Worm (Caenorhabditis elegans): ENCODE measurements around the gene acl-4.

The acl-4 gene

ce11 chrX:2070418-2070996, at the start of gene acl-4:
TSS of gene acl-4 (minus strand) at chrX:2070444.
- no peak for TF ChIP-seq unc-62 (GFP tag; optimal IDR thresholded peaks at IDR 0.05)

- no peak for TF ChIP-seq unc-62 (GFP tag; optimal IDR thresholded peaks at IDR 0.05)
Observed at ce11 chrX:2118162-2118561, 47.9 kb upstream of the acl-4 start, which contains the start of gene swip-10. TSS of gene swip-10 (minus strand) at chrX:2118262.

ce11 chrX:2116304-2116867, 46.1 kb upstream of the acl-4 start:
- TF ChIP-seq unc-62 (GFP tag; optimal IDR thresholded peaks at IDR 0.05) = no peak

- no peak for TF ChIP-seq unc-62 (GFP tag; optimal IDR thresholded peaks at IDR 0.05)
Observed at ce11 chrX:2114171-2114570, 43.9 kb upstream of the acl-4 start.

- TF ChIP-seq unc-62 (GFP tag; optimal IDR thresholded peaks at IDR 0.05) = no peak
Observed at ce11 chrX:2113004-2113403, 42.8 kb upstream of the acl-4 start, which contains the start of gene bus-5. TSS of gene bus-5 (minus strand) at chrX:2113104.

DNA sequence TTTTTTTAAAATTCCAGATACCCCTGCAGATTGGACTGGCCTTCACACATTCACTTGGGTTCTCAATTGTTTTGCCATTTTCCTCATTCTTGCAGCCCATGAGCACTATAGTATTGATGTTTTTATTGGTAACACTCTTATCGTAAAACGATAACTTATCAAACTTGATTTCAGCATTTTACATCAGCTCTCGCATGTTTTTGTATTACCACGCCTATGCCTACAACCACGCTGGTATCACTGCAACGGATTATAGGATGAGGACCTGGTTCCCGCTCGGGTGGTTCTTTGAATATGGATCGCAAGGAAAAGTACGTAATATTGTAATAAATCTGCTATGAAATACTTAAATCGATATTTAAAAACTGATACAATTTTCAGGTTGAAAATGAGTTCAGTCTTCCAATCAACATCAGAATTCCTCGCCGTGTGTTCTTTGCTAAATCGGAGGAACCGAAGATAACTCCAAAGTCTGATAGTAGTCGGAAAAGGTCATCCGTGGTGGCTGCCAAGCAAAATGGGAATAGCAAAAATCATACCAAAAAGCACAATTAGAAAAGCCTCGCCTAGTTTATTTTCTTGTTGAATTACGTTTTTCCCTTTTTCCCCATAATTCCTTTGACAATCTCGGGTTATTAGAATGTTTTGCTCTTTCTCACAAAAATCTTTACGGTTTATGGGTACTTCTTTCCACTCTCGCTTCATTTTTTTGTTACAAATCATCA, 40.5 kb upstream of the acl-4 start:
- no peak for TF ChIP-seq unc-62 (GFP tag; optimal IDR thresholded peaks at IDR 0.05)

- TF ChIP-seq unc-62 (GFP tag; optimal IDR thresholded peaks at IDR 0.05) = no peak
Observed at ce11 chrX:2108682-2109081, 38.4 kb upstream of the acl-4 start, which contains the start of gene F53B1.2. TSS of gene F53B1.2 (plus strand) at chrX:2108982.

DNA sequence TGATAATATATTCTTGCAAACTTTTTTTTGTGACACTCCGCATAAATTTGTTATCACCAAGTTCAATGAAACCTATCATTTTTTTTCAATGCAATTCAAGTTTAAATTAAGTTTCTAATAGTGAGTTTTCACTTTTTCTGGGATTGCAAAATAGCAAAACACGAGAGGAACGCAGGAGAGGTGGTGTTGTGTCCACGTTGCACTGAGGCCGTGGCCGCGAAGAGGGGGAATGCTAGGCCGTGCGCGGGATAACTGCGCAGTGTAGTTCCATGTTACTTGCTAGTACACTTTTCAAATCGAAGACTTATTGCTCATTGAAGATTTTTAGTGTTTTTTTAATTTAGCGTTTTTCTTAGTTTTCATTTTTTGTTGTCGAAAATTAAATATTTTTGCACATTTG, 37.9 kb upstream of the acl-4 start:
- no peak for TF ChIP-seq unc-62 (GFP tag; optimal IDR thresholded peaks at IDR 0.05)

- TF ChIP-seq unc-62 (GFP tag; optimal IDR thresholded peaks at IDR 0.05) = no peak
Observed at ce11 chrX:2107414-2107813, 37.2 kb upstream of the acl-4 start.

DNA sequence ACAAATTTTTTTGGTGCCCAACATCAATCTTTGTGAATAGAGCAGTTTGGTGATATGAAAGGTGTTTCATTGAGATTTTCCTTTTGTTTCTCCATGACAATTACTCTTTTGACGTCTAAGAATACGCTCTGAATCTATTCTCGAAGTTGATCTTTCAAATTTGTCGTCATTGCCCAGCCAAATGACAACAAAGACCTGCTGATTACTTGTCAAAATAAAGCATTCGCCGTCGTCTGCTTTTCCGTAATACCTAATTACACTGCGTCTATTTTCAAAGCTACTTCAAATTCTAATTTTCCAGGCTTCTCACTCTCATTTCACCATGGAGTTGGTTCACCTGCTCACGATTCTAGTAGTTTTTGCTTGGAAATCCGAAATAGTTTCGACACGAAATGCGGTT, 35.1 kb upstream of the acl-4 start, which contains the start of gene F53B1.3:
Gene F53B1.3, plus strand, starts transcription at position 301 of the 400 bp plus-strand sequence.
- no peak for TF ChIP-seq unc-62 (GFP tag; optimal IDR thresholded peaks at IDR 0.05)

ce11 chrX:2099002-2099401, 28.8 kb upstream of the acl-4 start:
- TF ChIP-seq unc-62 (GFP tag; optimal IDR thresholded peaks at IDR 0.05) = no peak

ce11 chrX:2096804-2097203, 26.6 kb upstream of the acl-4 start, which contains the start of gene T21D9.2:
TSS of gene T21D9.2 (minus strand) at chrX:2096904.
- no peak for TF ChIP-seq unc-62 (GFP tag; optimal IDR thresholded peaks at IDR 0.05)

DNA sequence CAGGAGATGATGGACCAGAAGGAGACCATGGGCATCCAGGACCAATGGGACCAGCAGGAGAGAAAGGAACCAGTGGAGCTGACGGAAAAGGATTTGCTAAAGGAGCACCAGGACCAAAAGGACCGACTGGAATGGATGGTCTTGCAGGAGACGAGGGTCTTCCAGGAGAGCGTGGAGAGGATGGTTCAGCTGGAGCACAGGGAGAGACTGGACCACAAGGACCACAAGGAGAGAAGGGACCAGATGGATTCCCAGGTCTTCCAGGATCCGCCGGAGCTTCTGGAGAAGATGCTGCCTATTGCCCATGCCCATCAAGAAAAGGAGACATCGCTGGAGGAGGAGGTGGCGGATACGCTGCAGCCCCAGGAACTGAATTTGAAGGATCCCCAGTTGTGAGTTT, 23.9 kb upstream of the acl-4 start:
- TF ChIP-seq unc-62 (GFP tag; optimal IDR thresholded peaks at IDR 0.05) = no peak

DNA sequence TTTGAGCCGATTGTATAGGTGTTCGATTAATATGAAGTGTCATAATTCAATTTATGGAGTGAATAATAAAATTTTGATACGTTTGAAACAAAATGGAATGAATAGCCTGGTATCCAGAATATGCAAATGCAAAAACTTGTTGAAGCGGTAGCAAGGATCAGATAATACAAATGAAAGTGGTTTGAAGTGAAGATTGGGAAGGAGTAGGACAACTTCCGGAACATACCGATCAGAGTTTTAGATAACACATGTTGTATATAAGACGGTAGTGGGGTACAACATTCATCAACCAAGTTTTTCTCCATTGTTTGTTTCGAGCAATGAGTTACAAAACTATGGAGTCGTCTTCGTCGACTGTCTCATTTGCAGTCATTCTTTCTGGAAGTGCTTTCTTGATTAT, 22.9 kb upstream of the acl-4 start, which contains the start of gene col-164:
Gene col-164, plus strand, starts transcription at position 301 of the 400 bp plus-strand sequence.
- no peak for TF ChIP-seq unc-62 (GFP tag; optimal IDR thresholded peaks at IDR 0.05)

DNA sequence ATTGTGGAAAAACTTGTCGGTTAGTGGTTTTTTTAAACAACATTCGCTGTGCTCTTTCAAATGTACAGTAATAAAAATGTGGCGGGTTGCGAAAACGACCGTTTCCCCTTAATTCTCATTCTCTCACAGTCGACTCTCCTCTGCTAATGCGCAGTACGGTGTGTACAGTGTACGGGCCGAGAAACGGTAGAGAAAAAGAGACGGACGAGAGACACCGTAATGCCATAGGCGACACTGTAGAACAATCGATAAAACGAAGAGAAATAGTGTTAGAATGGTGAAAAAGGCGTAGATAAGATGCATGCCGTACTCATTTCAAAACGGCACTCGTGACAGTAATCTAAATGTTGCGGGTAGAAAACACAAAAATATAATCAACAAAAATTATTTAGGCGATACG, 20.2 kb upstream of the acl-4 start:
- TF ChIP-seq unc-62 (GFP tag; optimal IDR thresholded peaks at IDR 0.05) = no peak

- TF ChIP-seq unc-62 (GFP tag; optimal IDR thresholded peaks at IDR 0.05) = no peak
Observed at ce11 chrX:2089434-2089833, 19.2 kb upstream of the acl-4 start, which contains the start of gene lsy-2. TSS of gene lsy-2 (plus strand) at chrX:2089704.

- no peak for TF ChIP-seq unc-62 (GFP tag; optimal IDR thresholded peaks at IDR 0.05)
Observed at ce11 chrX:2087716-2088115, 17.5 kb upstream of the acl-4 start.

Measured in whole organism, dauer.